In genomic region chr3R:7502276-7502675, dm6 we compare ENCODE assay signal across 2 fruit fly cellular contexts.
A peak's percentile ranks its signal among the peaks of the same experiment; 100 is the strongest.
TF ChIP-seq lines count a peak whose summit lies in the region.

Mics1 (minus strand) TSS chr3R:7502376.

- no peak for TF ChIP-seq CTCF in whole organism, embryonic (GFP tag; optimal IDR thresholded peaks at IDR 0.05; lab: Kevin White, UChicago)

TF ChIP-seq in whole organism, embryonic, 481 proteins besides CTCF, POLR2A, EP300 and RAD21:
- peak; percentile 44 for TF ChIP-seq gem (tag; optimal IDR thresholded peaks at IDR 0.05; lab: Kevin White, UChicago)
- TF ChIP-seq ci (GFP tag; IDR thresholded peaks at IDR 0.05; lab: Robert Waterston, UW), result no peak
- TF ChIP-seq sd (tag; optimal IDR thresholded peaks at IDR 0.05; lab: Kevin White, UChicago), result peak; percentile 52
TF ChIP-seq in whole organism, embryonic: peak in this region for 2.

TF ChIP-seq in whole organism, prepupa, 60 proteins besides CTCF, POLR2A, EP300 and RAD21:
- TF ChIP-seq svp (GFP tag; lab: Kevin White, UChicago) (peak; percentile 11), CG16779 (tag; optimal IDR thresholded peaks at IDR 0.05; lab: Kevin White, UChicago) (no peak)
